Fruit fly (Drosophila melanogaster) Kc167 (cell line): ENCODE data around the gene Tbc1d22.
A peak's percentile ranks its signal among the peaks of the same experiment; 100 is the strongest.

ENCODE experiments used
- Myc ChIP-seq: fragments of >200 bp; optimal IDR thresholded peaks from 2 replicates; lab custom pipeline; 2017; ENCODE audit warnings: missing external identifiers
- Sin3A ChIP-seq: fragments of >200 bp; optimal IDR thresholded peaks from 2 replicates; lab custom pipeline; 2018; ENCODE audit warnings: missing external identifiers
- h ChIP-seq: fragments of >200 bp; optimal IDR thresholded peaks from 3 replicates; lab custom pipeline; 2018; ENCODE audit warnings: missing external identifiers
- insv ChIP-seq: fragments of >200 bp; optimal IDR thresholded peaks from 3 replicates; lab custom pipeline; 2018; ENCODE audit warnings: missing external identifiers
- psq ChIP-seq: fragments of >200 bp; optimal IDR thresholded peaks from 2 replicates; lab custom pipeline; 2017; ENCODE audit warnings: missing external identifiers
- ttk ChIP-seq: sonication (Bioruptor generic); optimal IDR thresholded peaks from 2 replicates; lab custom pipeline; 2017; ENCODE audit warnings: missing external identifiers

Gene Tbc1d22

dm6 chr3R:21069742-21070141 lies 32.3 kb upstream of the Tbc1d22 start:
- no peak for TF ChIP-seq Myc (lab: Kevin White, UChicago)
- TF ChIP-seq Sin3A (lab: Kevin White, UChicago) = no peak
- no peak for TF ChIP-seq ttk (lab: Kevin White, UChicago)
- TF ChIP-seq h (lab: Kevin White, UChicago) = no peak
- TF ChIP-seq psq (lab: Kevin White, UChicago) = no peak

- peak; percentile 51 for TF ChIP-seq insv
- no peak for TF ChIP-seq Sin3A (lab: Kevin White, UChicago)
Measured at dm6 chr3R:21071312-21071711, 30.7 kb upstream of the Tbc1d22 start.

dm6 chr3R:21071943-21072500 lies 30.0 kb upstream of the Tbc1d22 start:
- TF ChIP-seq Myc (lab: Kevin White, UChicago) = no peak
- no peak for TF ChIP-seq psq (lab: Kevin White, UChicago)
- no peak for TF ChIP-seq h (lab: Kevin White, UChicago)
- TF ChIP-seq insv = no peak
- TF ChIP-seq ttk (lab: Kevin White, UChicago) = no peak
- TF ChIP-seq Sin3A (lab: Kevin White, UChicago) = no peak

dm6 chr3R:21073141-21073540 lies 28.9 kb upstream of the Tbc1d22 start, which contains the start of gene r-l:
TSS of gene r-l (minus strand) at chr3R:21073319.
- TF ChIP-seq h (lab: Kevin White, UChicago) (no peak), Sin3A (lab: Kevin White, UChicago) (no peak), insv (no peak), ttk (lab: Kevin White, UChicago) (no peak), Myc (lab: Kevin White, UChicago) (no peak), psq (lab: Kevin White, UChicago) (no peak)

- no peak for TF ChIP-seq ttk (lab: Kevin White, UChicago)
- no peak for TF ChIP-seq Myc (lab: Kevin White, UChicago)
- no peak for TF ChIP-seq Sin3A (lab: Kevin White, UChicago)
- no peak for TF ChIP-seq psq (lab: Kevin White, UChicago)
- no peak for TF ChIP-seq h (lab: Kevin White, UChicago)
- no peak for TF ChIP-seq insv
Measured at dm6 chr3R:21073707-21074106, 28.3 kb upstream of the Tbc1d22 start, which contains the start of gene dmrt93B. TSS of gene dmrt93B (plus strand) at chr3R:21074007.

- TF ChIP-seq ttk (lab: Kevin White, UChicago) (no peak), h (lab: Kevin White, UChicago) (no peak)
Measured at dm6 chr3R:21077577-21077976, 24.4 kb upstream of the Tbc1d22 start.

- TF ChIP-seq Myc (lab: Kevin White, UChicago) = no peak
- TF ChIP-seq insv = no peak
- TF ChIP-seq Sin3A (lab: Kevin White, UChicago) = no peak
- no peak for TF ChIP-seq h (lab: Kevin White, UChicago)
- no peak for TF ChIP-seq ttk (lab: Kevin White, UChicago)
- TF ChIP-seq psq (lab: Kevin White, UChicago) = no peak
Measured at dm6 chr3R:21078211-21078610, 23.8 kb upstream of the Tbc1d22 start.

- TF ChIP-seq Sin3A (lab: Kevin White, UChicago) (no peak), ttk (lab: Kevin White, UChicago) (no peak), Myc (lab: Kevin White, UChicago) (no peak), insv (no peak), h (lab: Kevin White, UChicago) (no peak), psq (lab: Kevin White, UChicago) (no peak)
Measured at dm6 chr3R:21078958-21079357, 23.0 kb upstream of the Tbc1d22 start.

- TF ChIP-seq h (lab: Kevin White, UChicago) (no peak), ttk (lab: Kevin White, UChicago) (no peak), Myc (lab: Kevin White, UChicago) (no peak), Sin3A (lab: Kevin White, UChicago) (no peak), insv (no peak), psq (lab: Kevin White, UChicago) (no peak)
Measured at dm6 chr3R:21080876-21081586, 21.0 kb upstream of the Tbc1d22 start, which contains the start of gene HHEX. TSS of gene HHEX (minus strand) at chr3R:21080926.

dm6 chr3R:21084979-21085378 lies 17.0 kb upstream of the Tbc1d22 start:
- TF ChIP-seq ttk (lab: Kevin White, UChicago) (no peak), psq (lab: Kevin White, UChicago) (no peak), Sin3A (lab: Kevin White, UChicago) (no peak), Myc (lab: Kevin White, UChicago) (no peak), insv (no peak), h (lab: Kevin White, UChicago) (no peak)

dm6 chr3R:21089416-21089815 lies 12.6 kb upstream of the Tbc1d22 start:
- TF ChIP-seq Myc (lab: Kevin White, UChicago) = no peak
- no peak for TF ChIP-seq insv
- TF ChIP-seq Sin3A (lab: Kevin White, UChicago) = no peak
- no peak for TF ChIP-seq psq (lab: Kevin White, UChicago)
- no peak for TF ChIP-seq ttk (lab: Kevin White, UChicago)
- TF ChIP-seq h (lab: Kevin White, UChicago) = no peak
